Worm (Caenorhabditis elegans): Measurements from ENCODE around the gene uggt-1.

The uggt-1 gene

DNA sequence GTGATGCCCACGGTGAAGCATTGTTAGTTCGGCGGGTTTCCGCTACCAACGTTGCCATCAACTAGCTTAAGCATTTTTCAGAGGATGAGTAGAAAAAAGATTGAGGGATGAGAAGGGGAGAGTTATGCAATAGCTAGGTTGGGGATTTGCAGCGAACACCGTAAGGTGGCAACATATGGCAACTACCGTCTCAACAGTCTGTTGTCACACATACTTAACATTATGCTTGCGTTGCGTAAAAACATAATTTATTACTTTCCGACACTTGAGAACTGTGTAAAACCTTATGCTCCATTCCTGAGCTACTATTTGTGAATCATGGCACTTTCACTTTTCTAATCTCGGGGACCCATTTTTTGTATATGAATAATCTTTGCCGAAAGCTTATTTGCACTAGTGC, 34.1 kb downstream of the uggt-1 start:
- no peak for TF ChIP-seq attf-3 (GFP tag; conservative IDR thresholded peaks at IDR 0.05)
- no peak for TF ChIP-seq F49E8.2 (tag; optimal IDR thresholded peaks at IDR 0.05; ENCODE audit: insufficient read depth)
- no peak for TF ChIP-seq attf-5 (GFP tag; optimal IDR thresholded peaks at IDR 0.05)
- no peak for TF ChIP-seq D2030.7 (GFP tag; IDR thresholded peaks at IDR 0.05)
- no peak for TF ChIP-seq efl-1 (GFP tag; optimal IDR thresholded peaks at IDR 0.05)
- TF ChIP-seq B0019.2 (GFP tag; conservative IDR thresholded peaks at IDR 0.05): no peak
- no peak for TF ChIP-seq Y53G8AR.9 (GFP tag; conservative IDR thresholded peaks at IDR 0.05)

DNA sequence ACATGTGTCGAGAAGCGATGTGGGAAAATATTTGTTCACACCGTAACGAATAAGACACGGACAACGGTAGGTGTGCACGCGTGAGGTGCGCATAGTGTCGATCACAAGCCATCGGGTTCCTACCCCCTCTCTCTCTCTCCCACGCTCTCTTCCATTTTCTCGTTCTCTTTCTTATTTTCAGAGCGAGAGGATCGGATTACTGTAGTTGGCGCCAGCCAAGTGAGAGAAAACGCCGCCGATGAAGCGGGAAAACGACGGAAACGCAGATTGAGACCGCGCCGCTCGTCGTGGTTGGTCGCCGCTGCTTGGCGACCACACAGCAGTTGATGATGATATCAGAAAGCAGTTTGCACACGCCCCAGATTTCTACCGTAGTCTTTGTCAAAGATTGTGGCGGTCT, 36.4 kb downstream of the uggt-1 start:
- TF ChIP-seq rec-8 (tag; optimal IDR thresholded peaks at IDR 0.05) (no peak), Y53G8AR.9 (GFP tag; conservative IDR thresholded peaks at IDR 0.05) (0 out of 2 replicates have a peak, but pooled peaks have one; percentile 30), nfyb-1 (GFP tag; IDR thresholded peaks at IDR 0.05) (peak; percentile 58; the same call in 1 of the 2 replicates), zfh-2 (GFP tag; conservative IDR thresholded peaks at IDR 0.05) (peak; percentile 91)

DNA sequence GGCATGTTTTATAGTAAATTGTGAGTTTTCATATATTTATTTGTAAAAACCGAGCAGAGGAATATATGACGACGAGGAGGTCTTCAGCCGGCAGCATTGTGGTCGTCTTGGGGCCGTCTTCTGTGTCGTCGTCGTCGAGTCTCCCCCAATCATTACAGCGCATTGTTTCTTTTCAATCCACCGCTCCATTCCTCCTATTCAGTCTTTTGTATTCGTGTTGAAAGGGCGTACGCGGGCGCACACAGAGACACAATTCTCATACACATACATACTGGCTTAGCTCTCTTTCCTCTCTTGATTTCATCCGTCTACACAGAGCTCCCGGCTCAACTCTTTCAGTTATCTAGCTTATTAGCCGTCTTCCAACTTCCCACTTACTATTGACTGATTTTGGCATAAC, 37.1 kb downstream of the uggt-1 start, which contains the start of gene sox-2:
sox-2 (minus strand) TSS at position 100 of the 400 bp plus-strand sequence.
- TF ChIP-seq dpff-1 (tag; optimal IDR thresholded peaks at IDR 0.05): no peak
- TF ChIP-seq cebp-2 (GFP tag; IDR thresholded peaks at IDR 0.05): no peak
- no peak for TF ChIP-seq madf-6 (GFP tag; IDR thresholded peaks at IDR 0.05)
- TF ChIP-seq dox-1 (GFP tag; IDR thresholded peaks at IDR 0.05): no peak
- no peak for TF ChIP-seq madf-8 (GFP tag; conservative IDR thresholded peaks at IDR 0.05)
- no peak for TF ChIP-seq lag-1 (GFP tag; IDR thresholded peaks at IDR 0.05)
- TF ChIP-seq zfh-2 (GFP tag; conservative IDR thresholded peaks at IDR 0.05): 0 out of 2 replicates have a peak, but pooled peaks have one; percentile 7
- TF ChIP-seq zim-3 (tag; optimal IDR thresholded peaks at IDR 0.05): no peak
- no peak for TF ChIP-seq K11D2.4 (GFP tag; IDR thresholded peaks at IDR 0.05)
- TF ChIP-seq ceh-40 (GFP tag; IDR thresholded peaks at IDR 0.05): 0 out of 2 replicates have a peak, but pooled peaks have one; percentile 38
- TF ChIP-seq ZK185.1 (tag; optimal IDR thresholded peaks at IDR 0.05; ENCODE audit: poor library complexity, severe bottlenecking): no peak
- no peak for TF ChIP-seq ets-4 (GFP tag; optimal IDR thresholded peaks at IDR 0.05)

DNA sequence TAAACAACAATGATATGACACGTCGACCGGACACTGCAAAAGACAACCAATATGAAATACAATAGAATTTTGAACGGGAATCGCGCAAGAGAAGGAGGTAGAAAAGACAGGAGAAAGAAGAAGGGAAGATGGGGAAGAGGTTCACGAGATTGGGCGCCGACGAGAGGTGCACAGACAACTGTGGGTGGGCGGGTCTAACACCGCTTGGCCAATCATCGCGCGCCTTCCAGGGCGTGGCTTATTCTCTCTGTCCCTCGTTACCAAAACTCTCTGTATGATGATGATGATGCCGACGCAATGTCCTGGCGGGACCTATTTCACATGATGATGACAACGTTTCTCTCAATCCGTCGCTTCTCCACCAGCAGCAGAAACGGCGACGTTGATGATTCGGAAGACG, 40.3 kb downstream of the uggt-1 start:
- TF ChIP-seq egrh-3 (GFP tag; IDR thresholded peaks at IDR 0.05) (0 out of 2 replicates have a peak, but pooled peaks have one; percentile 15), tbp1 (GFP tag; optimal IDR thresholded peaks at IDR 0.05) (no peak), lsy-27 (tag; optimal IDR thresholded peaks at IDR 0.05; ENCODE audit: borderline replicate concordance, insufficient read depth) (no peak), nfyb-1 (GFP tag; IDR thresholded peaks at IDR 0.05) (peak; percentile 79), bed-1 (GFP tag; IDR thresholded peaks at IDR 0.05) (no peak), zfh-2 (GFP tag; conservative IDR thresholded peaks at IDR 0.05) (peak; percentile 74)

DNA sequence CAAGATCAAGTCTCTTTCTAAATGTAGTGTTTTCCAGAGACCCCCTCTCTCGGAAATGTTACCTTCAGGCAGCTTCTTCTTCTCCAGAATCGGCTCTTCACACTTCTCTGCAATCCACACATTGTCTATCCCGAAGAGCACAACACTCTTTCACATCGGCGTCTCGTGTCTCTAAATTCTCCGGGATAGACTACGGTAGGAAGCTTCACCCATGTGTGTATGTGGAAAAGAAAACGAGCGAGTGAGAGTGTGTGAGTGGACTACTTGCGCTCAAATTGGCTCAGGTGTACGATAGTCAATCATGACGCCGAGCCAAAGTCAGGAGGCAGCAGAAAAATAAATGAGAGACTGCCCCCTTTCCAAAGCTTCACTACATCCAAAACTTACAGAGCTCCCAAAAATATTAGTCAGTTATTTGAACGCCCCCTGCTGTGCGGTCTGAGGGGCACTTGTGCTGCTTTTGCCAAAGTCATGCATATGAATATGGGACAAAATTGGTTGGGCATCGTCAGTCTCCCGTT, 43.6 kb downstream of the uggt-1 start:
- TF ChIP-seq ceh-58 (GFP tag; IDR thresholded peaks at IDR 0.05) (no peak), pbrm-1 (GFP tag; IDR thresholded peaks at IDR 0.05) (no peak), lin-54 (GFP tag; optimal IDR thresholded peaks at IDR 0.05) (no peak), mxl-1 (tag; optimal IDR thresholded peaks at IDR 0.05) (no peak), lin-26 (GFP tag; IDR thresholded peaks at IDR 0.05) (no peak), hlh-26 (GFP tag; conservative IDR thresholded peaks at IDR 0.05) (no peak), tbx-9 (tag; optimal IDR thresholded peaks at IDR 0.05; ENCODE audit: borderline replicate concordance) (no peak), D2030.7 (GFP tag; IDR thresholded peaks at IDR 0.05) (no peak), F22D6.2 (tag; optimal IDR thresholded peaks at IDR 0.05) (no peak), hsf-1 (GFP tag; IDR thresholded peaks at IDR 0.05) (no peak), athp-1 (tag; optimal IDR thresholded peaks at IDR 0.05) (no peak)

Data from whole organism, young adult.